Worm (Caenorhabditis elegans) whole organism, L1 larva: ENCODE data around the gene K12H6.10.

Source experiments
- F16B12.6 ChIP-seq: fragments of 150-350 bp; optimal IDR thresholded peaks from 2 replicates; lab custom pipeline; 2014; ENCODE audit warnings: missing biosample characterization, missing genetic modification characterization
- ama-1 ChIP-seq: fragments of 150-350 bp; optimal IDR thresholded peaks from 2 replicates; lab custom pipeline; 2014
- blmp-1 ChIP-seq: fragments of 150-350 bp; optimal IDR thresholded peaks from 2 replicates; lab custom pipeline; 2014; ENCODE audit warnings: missing biosample characterization, missing genetic modification characterization
- ceh-82 ChIP-seq, 3 experiments: fragments of 150-350 bp in 1 of 3; sonication (generic microtip) in 2 of 3; optimal IDR thresholded peaks; 2 replicates each; lab custom pipeline; 2014 to 2017; ENCODE audit warnings: missing biosample characterization in 3 of 3, missing genetic modification characterization in 3 of 3
- ceh-90 ChIP-seq: sonication (generic microtip); optimal IDR thresholded peaks from 2 replicates; lab custom pipeline; 2016; ENCODE audit warnings: missing genetic modification characterization, missing compliant biosample characterization
- dpl-1 ChIP-seq, 3 experiments: fragments of 150-350 bp in 2 of 3; sonication (generic microtip) in 1 of 3; optimal IDR thresholded peaks; 2 replicates each; lab custom pipeline; 2014 to 2017; ENCODE audit warnings: missing biosample characterization in 3 of 3, missing genetic modification characterization in 3 of 3, missing genetic modification reagents in 3 of 3
- efl-1 ChIP-seq, 4 experiments: fragments of 150-350 bp; optimal IDR thresholded peaks in 3 of 4; peaks in 1 of 4; 1 replicate in 1 of 4; 2 replicates in 3 of 4; lab custom pipeline; 2014; ENCODE audit warnings: missing biosample characterization in 2 of 4, missing genetic modification characterization in 2 of 4, missing genetic modification reagents in 2 of 4
- egl-27 ChIP-seq, 2 experiments: fragments of 150-350 bp in 1 of 2; sonication (generic microtip); optimal IDR thresholded peaks; 3 replicates each; lab custom pipeline; 2017 to 2018; ENCODE audit warnings: missing biosample characterization in 2 of 2, missing genetic modification characterization in 2 of 2, missing genetic modification reagents in 2 of 2
- fkh-10 ChIP-seq: sonication (generic microtip); optimal IDR thresholded peaks from 2 replicates; lab custom pipeline; 2017; ENCODE audit warnings: missing biosample characterization, missing genetic modification reagents, missing genetic modification characterization
- fkh-4 ChIP-seq: sonication (generic microtip); optimal IDR thresholded peaks from 2 replicates; lab custom pipeline; 2016; ENCODE audit warnings: missing compliant biosample characterization, missing genetic modification characterization, borderline replicate concordance
- hlh-17 ChIP-seq: fragments of 200-800 bp; sonication (Bioruptor generic); optimal IDR thresholded peaks from 2 replicates; lab custom pipeline; 2018; ENCODE audit warnings: missing genetic modification characterization, mild to moderate bottlenecking, missing compliant biosample characterization, moderate library complexity, borderline replicate concordance
- hpl-2 ChIP-seq: fragments of 150-350 bp; optimal IDR thresholded peaks from 2 replicates; lab custom pipeline; 2014; ENCODE audit warnings: missing biosample characterization, missing genetic modification reagents, missing genetic modification characterization
- irx-1 ChIP-seq: sonication (generic microtip); optimal IDR thresholded peaks from 2 replicates; lab custom pipeline; 2016; ENCODE audit warnings: missing genetic modification characterization, missing compliant biosample characterization
- jun-1 ChIP-seq: fragments of 150-350 bp; optimal IDR thresholded peaks from 2 replicates; lab custom pipeline; 2014; ENCODE audit warnings: missing biosample characterization, missing genetic modification reagents, missing genetic modification characterization
- lin-13 ChIP-seq: fragments of 150-350 bp; optimal IDR thresholded peaks from 2 replicates; lab custom pipeline; 2014; ENCODE audit warnings: missing biosample characterization, missing genetic modification reagents, missing genetic modification characterization
- lin-14 ChIP-seq: fragments of 200-800 bp; sonication (Bioruptor generic); optimal IDR thresholded peaks from 2 replicates; lab custom pipeline; 2018; ENCODE audit warnings: mild to moderate bottlenecking, missing genetic modification characterization, moderate library complexity, missing compliant biosample characterization
- lin-35 ChIP-seq, 2 experiments: fragments of 150-350 bp; optimal IDR thresholded peaks; 2 replicates each; lab custom pipeline; 2014; ENCODE audit warnings: missing biosample characterization in 2 of 2, missing genetic modification characterization in 2 of 2, missing genetic modification reagents in 2 of 2
- lin-39 ChIP-seq: fragments of 150-350 bp; optimal IDR thresholded peaks from 2 replicates; lab custom pipeline; 2014; ENCODE audit warnings: missing biosample characterization, missing genetic modification reagents, missing genetic modification characterization
- lir-3 ChIP-seq: sonication (generic microtip); optimal IDR thresholded peaks from 2 replicates; lab custom pipeline; 2016; ENCODE audit warnings: mild to moderate bottlenecking, missing genetic modification characterization, moderate library complexity, missing compliant biosample characterization; ENCODE audit not compliant: poor library complexity
- mdl-1 ChIP-seq, 2 experiments: fragments of 150-350 bp; optimal IDR thresholded peaks; 2 replicates each; lab custom pipeline; 2014 to 2017; ENCODE audit warnings: missing biosample characterization in 2 of 2, missing genetic modification characterization in 2 of 2, inconsistent platforms in 1 of 2
- mef-2 ChIP-seq: fragments of 150-350 bp; optimal IDR thresholded peaks from 2 replicates; lab custom pipeline; 2014; ENCODE audit warnings: missing biosample characterization, missing genetic modification characterization
- nhr-11 ChIP-seq: fragments of 150-350 bp; optimal IDR thresholded peaks from 2 replicates; lab custom pipeline; 2014; ENCODE audit warnings: missing biosample characterization, missing genetic modification characterization
- nhr-12 ChIP-seq: sonication (generic microtip); optimal IDR thresholded peaks from 2 replicates; lab custom pipeline; 2017; ENCODE audit warnings: missing biosample characterization, missing genetic modification characterization
- nhr-19 ChIP-seq: fragments of 200-800 bp; sonication (Bioruptor generic); conservative IDR thresholded peaks from 2 replicates; pipeline ENCODE4 v1.3.6; 2022; ENCODE audit warnings: missing genetic modification characterization, missing compliant biosample characterization
- nhr-237 ChIP-seq: fragments of 150-350 bp; optimal IDR thresholded peaks from 2 replicates; lab custom pipeline; 2014; ENCODE audit warnings: missing biosample characterization, missing genetic modification characterization
- nhr-47 ChIP-seq: sonication (generic microtip); optimal IDR thresholded peaks from 2 replicates; lab custom pipeline; 2016; ENCODE audit warnings: mild to moderate bottlenecking, missing genetic modification characterization, moderate library complexity, missing compliant biosample characterization
- nhr-77 ChIP-seq: fragments of 150-350 bp; optimal IDR thresholded peaks from 2 replicates; lab custom pipeline; 2014; ENCODE audit warnings: missing biosample characterization, missing genetic modification characterization
- rnt-1 ChIP-seq: sonication (generic microtip); optimal IDR thresholded peaks from 2 replicates; lab custom pipeline; 2016; ENCODE audit warnings: mild to moderate bottlenecking, missing genetic modification characterization, moderate library complexity, missing compliant biosample characterization
- skn-1 ChIP-seq: fragments of 150-350 bp; optimal IDR thresholded peaks from 2 replicates; lab custom pipeline; 2014; ENCODE audit warnings: missing biosample characterization, missing genetic modification characterization
- snpc-4 ChIP-seq: fragments of 150-350 bp; optimal IDR thresholded peaks from 2 replicates; lab custom pipeline; 2014; ENCODE audit warnings: missing biosample characterization, missing genetic modification characterization
- snu-23 ChIP-seq: sonication (generic microtip); optimal IDR thresholded peaks from 2 replicates; lab custom pipeline; 2016; ENCODE audit warnings: missing genetic modification characterization, missing compliant biosample characterization
- swsn-7 ChIP-seq: sonication (generic microtip); optimal IDR thresholded peaks from 2 replicates; lab custom pipeline; 2016; ENCODE audit warnings: missing genetic modification characterization, missing compliant biosample characterization
- tbx-2 ChIP-seq: sonication (generic microtip); optimal IDR thresholded peaks from 2 replicates; lab custom pipeline; 2016; ENCODE audit warnings: missing genetic modification characterization, missing compliant biosample characterization
- tlp-1 ChIP-seq: fragments of 150-350 bp; optimal IDR thresholded peaks from 2 replicates; lab custom pipeline; 2014; ENCODE audit warnings: missing biosample characterization, missing genetic modification characterization
- unc-30 ChIP-seq: sonication (generic microtip); optimal IDR thresholded peaks from 2 replicates; lab custom pipeline; 2017; ENCODE audit warnings: missing biosample characterization, missing genetic modification characterization
- zag-1 ChIP-seq: fragments of 150-350 bp; optimal IDR thresholded peaks from 2 replicates; lab custom pipeline; 2014; ENCODE audit warnings: missing biosample characterization, missing genetic modification characterization
- zip-4 ChIP-seq: fragments of 200-800 bp; sonication (Bioruptor generic); optimal IDR thresholded peaks from 2 replicates; lab custom pipeline; 2018; ENCODE audit warnings: mild to moderate bottlenecking, missing genetic modification characterization, moderate library complexity, missing compliant biosample characterization
- ztf-4 ChIP-seq: fragments of 150-350 bp; optimal IDR thresholded peaks from 2 replicates; lab custom pipeline; 2014; ENCODE audit warnings: missing biosample characterization, missing genetic modification characterization

Gene K12H6.10

ce11 chrII:2865355-2865754 lies 42.7 kb downstream of the K12H6.10 start:
- TF ChIP-seq blmp-1 (tag; lab: Kevin White, UChicago), result no peak
- no peak for TF ChIP-seq unc-30
- no peak for TF ChIP-seq lin-35 (GFP tag; optimal IDR thresholded peaks at IDR 0.05; lab: Kevin White, UChicago)
- no peak for TF ChIP-seq ceh-82 (tag; optimal IDR thresholded peaks at IDR 0.05; lab: Kevin White, UChicago)
- TF ChIP-seq zag-1 (tag; lab: Kevin White, UChicago), result no peak
- no peak for TF ChIP-seq ceh-90 (tag; lab: Kevin White, UChicago)
- TF ChIP-seq ama-1 (lab: Kevin White, UChicago), result no peak
- TF ChIP-seq zip-4, result no peak
- TF ChIP-seq fkh-10 (GFP tag; lab: Kevin White, UChicago), result no peak
- no peak for TF ChIP-seq F16B12.6
- no peak for TF ChIP-seq nhr-11 (tag; lab: Kevin White, UChicago)
- TF ChIP-seq efl-1 (optimal IDR thresholded peaks at IDR 0.05; lab: Kevin White, UChicago), result no peak
- TF ChIP-seq efl-1 (GFP tag; optimal IDR thresholded peaks at IDR 0.05 in 1 of 2; lab: Kevin White, UChicago), result no peak
- TF ChIP-seq nhr-237 (tag; lab: Kevin White, UChicago), result no peak
- TF ChIP-seq rnt-1, result no peak
- no peak for TF ChIP-seq lin-14
- no peak for TF ChIP-seq mef-2 (tag; lab: Kevin White, UChicago)
- TF ChIP-seq ztf-4 (tag; lab: Kevin White, UChicago), result no peak
- TF ChIP-seq tbx-2, result no peak
- TF ChIP-seq skn-1 (tag; lab: Kevin White, UChicago), result no peak
- no peak for TF ChIP-seq egl-27 (tag; optimal IDR thresholded peaks at IDR 0.05; lab: Kevin White, UChicago)

ce11 chrII:2866541-2867124 lies 44.0 kb downstream of the K12H6.10 start, which contains the start of the genes Y110A2AL.9 and Y110A2AL.3:
Gene Y110A2AL.9 (minus strand): TSS chrII:2866641.
Gene Y110A2AL.3 (plus strand): TSS chrII:2867074.
- TF ChIP-seq nhr-77 (tag; lab: Kevin White, UChicago), result no peak
- TF ChIP-seq hlh-17 (GFP tag; lab: Kevin White, UChicago), result no peak
- no peak for TF ChIP-seq dpl-1 (GFP tag; optimal IDR thresholded peaks at IDR 0.05; lab: Kevin White, UChicago)
- no peak for TF ChIP-seq lin-13 (GFP tag; lab: Kevin White, UChicago)
- no peak for TF ChIP-seq nhr-12 (tag; lab: Kevin White, UChicago)
- TF ChIP-seq nhr-19 (GFP tag; lab: Robert Waterston, UW), result no peak
- TF ChIP-seq nhr-237 (tag; lab: Kevin White, UChicago), result no peak
- TF ChIP-seq swsn-7, result no peak
- TF ChIP-seq zip-4, result no peak
- TF ChIP-seq skn-1 (tag; lab: Kevin White, UChicago), result no peak
- TF ChIP-seq hpl-2 (GFP tag; lab: Kevin White, UChicago), result no peak
- no peak for TF ChIP-seq nhr-47 (tag; lab: Kevin White, UChicago)
- no peak for TF ChIP-seq snpc-4 (tag; lab: Kevin White, UChicago)
- TF ChIP-seq fkh-4 (tag; lab: Kevin White, UChicago), result no peak
- no peak for TF ChIP-seq jun-1 (tag; lab: Kevin White, UChicago)
- no peak for TF ChIP-seq unc-30
- no peak for TF ChIP-seq tlp-1 (tag; lab: Kevin White, UChicago)
- no peak for TF ChIP-seq egl-27 (tag; optimal IDR thresholded peaks at IDR 0.05; lab: Kevin White, UChicago)
- TF ChIP-seq mdl-1 (tag; optimal IDR thresholded peaks at IDR 0.05; lab: Kevin White, UChicago), result no peak
- TF ChIP-seq irx-1, result no peak

ce11 chrII:2867701-2868100 lies 45.0 kb downstream of the K12H6.10 start, which contains the start of gene Y110A2AL.2:
Gene Y110A2AL.2 (plus strand): TSS chrII:2868001.
- TF ChIP-seq snu-23 (GFP tag; lab: Kevin White, UChicago), result no peak
- TF ChIP-seq nhr-237 (tag; lab: Kevin White, UChicago), result no peak
- TF ChIP-seq lir-3 (tag; lab: Kevin White, UChicago), result no peak
- no peak for TF ChIP-seq snpc-4 (tag; lab: Kevin White, UChicago)
- TF ChIP-seq lin-39 (tag; lab: Kevin White, UChicago), result no peak
- no peak for TF ChIP-seq nhr-19 (GFP tag; lab: Robert Waterston, UW)
- no peak for TF ChIP-seq F16B12.6
- TF ChIP-seq lin-35 (GFP tag; optimal IDR thresholded peaks at IDR 0.05; lab: Kevin White, UChicago), result no peak
- TF ChIP-seq, all 84 proteins: peak for 0
